Worm (Caenorhabditis elegans): ENCODE data around the gene athp-2.

The athp-2 gene

DNA sequence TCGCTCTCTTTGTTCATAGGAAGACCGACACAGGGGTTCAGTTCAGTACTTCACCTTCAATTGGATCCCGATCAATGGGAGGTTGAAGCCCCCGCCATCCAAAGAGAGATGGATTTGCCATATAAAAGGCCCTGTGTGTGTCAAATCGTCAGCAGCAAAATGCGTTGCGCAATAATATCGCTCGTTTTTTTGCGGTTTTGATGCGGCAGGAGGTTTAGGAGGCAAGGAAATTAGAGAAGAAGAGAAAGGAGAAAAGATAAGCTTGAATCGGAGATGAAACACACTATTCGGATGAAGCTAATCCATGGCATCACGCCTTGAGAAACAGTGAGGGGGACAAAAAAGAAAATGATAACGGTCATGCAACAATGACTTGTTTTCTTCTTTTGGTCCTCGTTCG lies 54.5 kb downstream of the athp-2 start:
- TF ChIP-seq ekl-4 (GFP tag; IDR thresholded peaks at IDR 0.05): no peak
- TF ChIP-seq let-526 (GFP tag; IDR thresholded peaks at IDR 0.05): no peak
- TF ChIP-seq C17E4.6 (GFP tag; IDR thresholded peaks at IDR 0.05): no peak
- TF ChIP-seq hlh-26 (GFP tag; conservative IDR thresholded peaks at IDR 0.05): no peak
- no peak for TF ChIP-seq K12H6.12 (tag; optimal IDR thresholded peaks at IDR 0.05)
- TF ChIP-seq F52B5.7 (tag; optimal IDR thresholded peaks at IDR 0.05): no peak

All from whole organism, young adult.